Worm (Caenorhabditis elegans) whole organism, L1 larva: ENCODE results near the gene ant-1.4.

Source experiments
- F16B12.6 ChIP-seq: fragments of 150-350 bp; optimal IDR thresholded peaks from 2 replicates; lab custom pipeline; 2014; ENCODE audit warnings: missing biosample characterization, missing genetic modification characterization
- blmp-1 ChIP-seq: fragments of 150-350 bp; optimal IDR thresholded peaks from 2 replicates; lab custom pipeline; 2014; ENCODE audit warnings: missing biosample characterization, missing genetic modification characterization
- ceh-82 ChIP-seq, 3 experiments: fragments of 150-350 bp in 1 of 3; sonication (generic microtip) in 2 of 3; optimal IDR thresholded peaks; 2 replicates each; lab custom pipeline; 2014 to 2017; ENCODE audit warnings: missing biosample characterization in 3 of 3, missing genetic modification characterization in 3 of 3
- ceh-90 ChIP-seq: sonication (generic microtip); optimal IDR thresholded peaks from 2 replicates; lab custom pipeline; 2016; ENCODE audit warnings: missing genetic modification characterization, missing compliant biosample characterization
- dpl-1 ChIP-seq, 3 experiments: fragments of 150-350 bp in 2 of 3; sonication (generic microtip) in 1 of 3; optimal IDR thresholded peaks; 2 replicates each; lab custom pipeline; 2014 to 2017; ENCODE audit warnings: missing biosample characterization in 3 of 3, missing genetic modification characterization in 3 of 3, missing genetic modification reagents in 3 of 3
- efl-1 ChIP-seq, 4 experiments: fragments of 150-350 bp; optimal IDR thresholded peaks in 3 of 4; peaks in 1 of 4; 1 replicate in 1 of 4; 2 replicates in 3 of 4; lab custom pipeline; 2014; ENCODE audit warnings: missing biosample characterization in 2 of 4, missing genetic modification characterization in 2 of 4, missing genetic modification reagents in 2 of 4
- egl-13 ChIP-seq: sonication (generic microtip); optimal IDR thresholded peaks from 2 replicates; lab custom pipeline; 2016; ENCODE audit warnings: missing genotype, missing genetic modification reagents, missing genetic modification characterization, missing compliant biosample characterization
- elt-3 ChIP-seq, 6 experiments: fragments of 150-350 bp in 1 of 6; sonication (generic microtip); optimal IDR thresholded peaks; 2 replicates each; lab custom pipeline; 2017 to 2018; ENCODE audit warnings: missing biosample characterization in 6 of 6, missing genetic modification characterization in 6 of 6, inconsistent platforms in 1 of 6
- fkh-4 ChIP-seq: sonication (generic microtip); optimal IDR thresholded peaks from 2 replicates; lab custom pipeline; 2016; ENCODE audit warnings: missing compliant biosample characterization, missing genetic modification characterization, borderline replicate concordance
- fkh-8 ChIP-seq: sonication (generic microtip); optimal IDR thresholded peaks from 2 replicates; lab custom pipeline; 2016; ENCODE audit warnings: mild to moderate bottlenecking, missing genetic modification characterization, missing compliant biosample characterization
- fos-1 ChIP-seq: fragments of 150-350 bp; optimal IDR thresholded peaks from 2 replicates; lab custom pipeline; 2014; ENCODE audit warnings: missing biosample characterization, missing genetic modification characterization
- irx-1 ChIP-seq: sonication (generic microtip); optimal IDR thresholded peaks from 2 replicates; lab custom pipeline; 2016; ENCODE audit warnings: missing genetic modification characterization, missing compliant biosample characterization
- lin-13 ChIP-seq: fragments of 150-350 bp; optimal IDR thresholded peaks from 2 replicates; lab custom pipeline; 2014; ENCODE audit warnings: missing biosample characterization, missing genetic modification reagents, missing genetic modification characterization
- lin-14 ChIP-seq: fragments of 200-800 bp; sonication (Bioruptor generic); optimal IDR thresholded peaks from 2 replicates; lab custom pipeline; 2018; ENCODE audit warnings: mild to moderate bottlenecking, missing genetic modification characterization, moderate library complexity, missing compliant biosample characterization
- lin-35 ChIP-seq, 2 experiments: fragments of 150-350 bp; optimal IDR thresholded peaks; 2 replicates each; lab custom pipeline; 2014; ENCODE audit warnings: missing biosample characterization in 2 of 2, missing genetic modification characterization in 2 of 2, missing genetic modification reagents in 2 of 2
- lir-3 ChIP-seq: sonication (generic microtip); optimal IDR thresholded peaks from 2 replicates; lab custom pipeline; 2016; ENCODE audit warnings: mild to moderate bottlenecking, missing genetic modification characterization, moderate library complexity, missing compliant biosample characterization; ENCODE audit not compliant: poor library complexity
- lsy-2 ChIP-seq, 2 experiments: fragments of 150-350 bp; optimal IDR thresholded peaks; 2 replicates each; lab custom pipeline; 2014; ENCODE audit warnings: missing biosample characterization in 2 of 2, missing genetic modification characterization in 2 of 2
- mdl-1 ChIP-seq, 2 experiments: fragments of 150-350 bp; optimal IDR thresholded peaks; 2 replicates each; lab custom pipeline; 2014 to 2017; ENCODE audit warnings: missing biosample characterization in 2 of 2, missing genetic modification characterization in 2 of 2, inconsistent platforms in 1 of 2
- mep-1 ChIP-seq: fragments of 150-350 bp; optimal IDR thresholded peaks from 2 replicates; lab custom pipeline; 2014; ENCODE audit warnings: missing biosample characterization, missing genetic modification characterization
- nhr-19 ChIP-seq: fragments of 200-800 bp; sonication (Bioruptor generic); conservative IDR thresholded peaks from 2 replicates; pipeline ENCODE4 v1.3.6; 2022; ENCODE audit warnings: missing genetic modification characterization, missing compliant biosample characterization
- nhr-20 ChIP-seq: sonication (generic microtip); optimal IDR thresholded peaks from 2 replicates; lab custom pipeline; 2016; ENCODE audit warnings: mild to moderate bottlenecking, missing genetic modification characterization, missing compliant biosample characterization
- nhr-28 ChIP-seq: fragments of 150-350 bp; optimal IDR thresholded peaks from 2 replicates; lab custom pipeline; 2014; ENCODE audit warnings: missing biosample characterization, missing genetic modification characterization
- nhr-71 ChIP-seq: sonication (generic microtip); optimal IDR thresholded peaks from 2 replicates; lab custom pipeline; 2016; ENCODE audit warnings: mild to moderate bottlenecking, missing genetic modification characterization, moderate library complexity, missing compliant biosample characterization
- nhr-76 ChIP-seq: sonication (generic microtip); optimal IDR thresholded peaks from 2 replicates; lab custom pipeline; 2017; ENCODE audit warnings: missing biosample characterization, missing genetic modification characterization
- nhr-77 ChIP-seq: fragments of 150-350 bp; optimal IDR thresholded peaks from 2 replicates; lab custom pipeline; 2014; ENCODE audit warnings: missing biosample characterization, missing genetic modification characterization
- nhr-85 ChIP-seq: sonication (generic microtip); peaks from one replicate; lab custom pipeline; 2016; ENCODE audit warnings: missing genetic modification characterization, inconsistent platforms, missing compliant biosample characterization
- rnt-1 ChIP-seq: sonication (generic microtip); optimal IDR thresholded peaks from 2 replicates; lab custom pipeline; 2016; ENCODE audit warnings: mild to moderate bottlenecking, missing genetic modification characterization, moderate library complexity, missing compliant biosample characterization
- snpc-4 ChIP-seq: fragments of 150-350 bp; optimal IDR thresholded peaks from 2 replicates; lab custom pipeline; 2014; ENCODE audit warnings: missing biosample characterization, missing genetic modification characterization
- snu-23 ChIP-seq: sonication (generic microtip); optimal IDR thresholded peaks from 2 replicates; lab custom pipeline; 2016; ENCODE audit warnings: missing genetic modification characterization, missing compliant biosample characterization
- sox-4 ChIP-seq: sonication (generic microtip); optimal IDR thresholded peaks from 2 replicates; lab custom pipeline; 2016; ENCODE audit warnings: missing genetic modification characterization, missing compliant biosample characterization
- sptf-1 ChIP-seq: fragments of 150-350 bp; optimal IDR thresholded peaks from 2 replicates; lab custom pipeline; 2014; ENCODE audit warnings: missing biosample characterization, missing genetic modification characterization
- swsn-7 ChIP-seq: sonication (generic microtip); optimal IDR thresholded peaks from 2 replicates; lab custom pipeline; 2016; ENCODE audit warnings: missing genetic modification characterization, missing compliant biosample characterization
- tbx-2 ChIP-seq: sonication (generic microtip); optimal IDR thresholded peaks from 2 replicates; lab custom pipeline; 2016; ENCODE audit warnings: missing genetic modification characterization, missing compliant biosample characterization
- tlp-1 ChIP-seq: fragments of 150-350 bp; optimal IDR thresholded peaks from 2 replicates; lab custom pipeline; 2014; ENCODE audit warnings: missing biosample characterization, missing genetic modification characterization
- unc-130 ChIP-seq: fragments of 150-350 bp; optimal IDR thresholded peaks from 2 replicates; lab custom pipeline; 2017; ENCODE audit warnings: missing biosample characterization, missing genetic modification characterization, inconsistent platforms
- unc-98 ChIP-seq: fragments of 200-800 bp; sonication (Bioruptor generic); IDR thresholded peaks from 2 replicates; pipeline ENCODE4 v1.3.6; 2022; ENCODE audit warnings: missing genetic modification characterization, missing compliant biosample characterization
- zag-1 ChIP-seq: fragments of 150-350 bp; optimal IDR thresholded peaks from 2 replicates; lab custom pipeline; 2014; ENCODE audit warnings: missing biosample characterization, missing genetic modification characterization
- zip-4 ChIP-seq: fragments of 200-800 bp; sonication (Bioruptor generic); optimal IDR thresholded peaks from 2 replicates; lab custom pipeline; 2018; ENCODE audit warnings: mild to moderate bottlenecking, missing genetic modification characterization, moderate library complexity, missing compliant biosample characterization

Gene ant-1.4

DNA sequence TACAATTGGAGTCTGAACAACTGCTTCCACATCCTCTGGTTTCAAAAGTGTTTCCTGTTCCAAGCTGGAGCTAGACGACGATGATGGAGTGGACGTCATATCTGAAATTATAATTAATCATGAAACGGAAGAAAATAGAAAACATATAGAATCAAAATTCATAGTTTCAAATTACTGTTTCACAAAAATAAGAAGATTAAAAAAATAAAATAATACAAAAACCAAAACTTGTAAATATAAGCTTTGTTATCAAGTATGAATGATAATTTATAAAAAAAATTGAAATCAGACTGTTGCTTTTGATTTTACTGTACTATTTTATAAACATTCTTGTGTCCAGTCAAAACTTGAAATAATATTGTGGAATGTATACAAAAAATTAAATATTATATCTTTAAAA is 3.6 kb upstream of the ant-1.4 start, which contains the start of gene str-176:
Gene str-176, minus strand, starts transcription at position 101 of the 400 bp plus-strand sequence.
- TF ChIP-seq ceh-90 (no peak), lin-13 (GFP tag; lab: Kevin White, UChicago) (no peak), sox-4 (tag; lab: Kevin White, UChicago) (no peak), nhr-76 (tag; lab: Kevin White, UChicago) (no peak), fkh-4 (tag; lab: Kevin White, UChicago) (no peak), nhr-28 (tag; lab: Kevin White, UChicago) (no peak), zip-4 (GFP tag; lab: Kevin White, UChicago) (no peak), swsn-7 (tag; lab: Kevin White, UChicago) (no peak), snpc-4 (tag; lab: Kevin White, UChicago) (no peak), sptf-1 (no peak), egl-13 (tag; lab: Kevin White, UChicago) (no peak), lir-3 (no peak), mep-1 (no peak)

DNA sequence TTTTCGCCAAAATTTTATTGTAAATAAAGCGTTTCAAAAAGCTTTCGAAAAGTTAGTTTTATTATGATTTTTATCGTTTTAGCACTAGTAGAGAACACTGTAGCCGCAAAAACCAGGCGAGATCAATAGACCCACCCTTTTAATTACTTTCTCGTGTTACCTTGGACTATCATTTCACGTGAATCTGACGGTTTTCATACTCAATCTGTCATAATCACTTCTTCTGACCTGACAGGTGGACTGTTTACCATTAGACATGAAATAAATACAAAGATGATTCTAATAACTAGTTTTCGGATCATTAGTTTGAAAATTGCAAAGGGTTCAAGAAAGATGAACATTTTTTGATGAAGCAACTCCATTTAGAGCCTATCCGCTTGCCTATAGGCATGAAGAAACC is 3.0 kb upstream of the ant-1.4 start:
- TF ChIP-seq mdl-1 (tag; optimal IDR thresholded peaks at IDR 0.05; lab: Kevin White, UChicago) (peak in 1 of 2 experiments; percentile 57), nhr-77 (no peak), blmp-1 (tag; lab: Kevin White, UChicago) (peak; percentile 78), tlp-1 (tag; lab: Kevin White, UChicago) (no peak), elt-3 (tag; optimal IDR thresholded peaks at IDR 0.05; lab: Kevin White, UChicago) (peak in 5 of 6 experiments; percentile 44 to 85 (median 69)), snu-23 (peak; percentile 40), nhr-85 (tag; lab: Kevin White, UChicago) (peak; percentile 80), lin-14 (GFP tag; lab: Kevin White, UChicago) (peak; percentile 46), unc-130 (peak; percentile 37), nhr-71 (tag; lab: Kevin White, UChicago) (peak; percentile 47), dpl-1 (GFP tag; optimal IDR thresholded peaks at IDR 0.05; lab: Kevin White, UChicago) (no peak), tbx-2 (peak; percentile 57), nhr-19 (GFP tag; lab: Robert Waterston, UW) (peak; percentile 40), rnt-1 (tag; lab: Kevin White, UChicago) (no peak), egl-13 (tag; lab: Kevin White, UChicago) (no peak), fkh-4 (tag; lab: Kevin White, UChicago) (no peak), F16B12.6 (tag; lab: Kevin White, UChicago) (no peak), irx-1 (no peak), lin-35 (GFP tag; optimal IDR thresholded peaks at IDR 0.05; lab: Kevin White, UChicago) (peak in 1 of 2 experiments; percentile 56), ceh-82 (tag; optimal IDR thresholded peaks at IDR 0.05; lab: Kevin White, UChicago) (no peak), nhr-20 (tag; lab: Kevin White, UChicago) (peak; percentile 74), lsy-2 (tag; optimal IDR thresholded peaks at IDR 0.05; lab: Kevin White, UChicago) (peak in 1 of 2 experiments; percentile 2), fos-1 (no peak), efl-1 (optimal IDR thresholded peaks at IDR 0.05; lab: Kevin White, UChicago) (no peak), efl-1 (GFP tag; optimal IDR thresholded peaks at IDR 0.05 in 1 of 2; lab: Kevin White, UChicago) (no peak)

DNA sequence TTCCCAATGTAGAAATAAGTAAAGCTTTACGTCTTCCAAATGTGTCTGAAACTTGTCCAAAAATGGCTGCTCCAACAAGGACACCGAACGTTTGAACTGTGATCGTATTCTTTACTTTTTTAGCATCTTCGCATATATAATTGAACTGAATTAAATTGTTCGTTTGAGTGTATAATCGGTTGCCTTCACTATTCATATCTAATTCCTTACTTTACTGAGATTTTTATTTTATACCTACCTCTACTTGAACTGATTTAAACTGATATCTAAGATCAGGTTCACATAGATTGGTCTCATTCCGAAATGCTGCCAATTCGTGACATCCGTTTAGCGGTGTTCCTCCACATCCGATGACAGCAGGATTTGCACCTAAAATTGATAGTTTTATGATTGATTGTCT is 2.3 kb upstream of the ant-1.4 start:
- no peak for TF ChIP-seq zag-1 (tag; lab: Kevin White, UChicago)
- TF ChIP-seq efl-1 (optimal IDR thresholded peaks at IDR 0.05; lab: Kevin White, UChicago) = no peak
- TF ChIP-seq efl-1 (GFP tag; optimal IDR thresholded peaks at IDR 0.05 in 1 of 2; lab: Kevin White, UChicago) = peak in 1 of 2 experiments; percentile 52

DNA sequence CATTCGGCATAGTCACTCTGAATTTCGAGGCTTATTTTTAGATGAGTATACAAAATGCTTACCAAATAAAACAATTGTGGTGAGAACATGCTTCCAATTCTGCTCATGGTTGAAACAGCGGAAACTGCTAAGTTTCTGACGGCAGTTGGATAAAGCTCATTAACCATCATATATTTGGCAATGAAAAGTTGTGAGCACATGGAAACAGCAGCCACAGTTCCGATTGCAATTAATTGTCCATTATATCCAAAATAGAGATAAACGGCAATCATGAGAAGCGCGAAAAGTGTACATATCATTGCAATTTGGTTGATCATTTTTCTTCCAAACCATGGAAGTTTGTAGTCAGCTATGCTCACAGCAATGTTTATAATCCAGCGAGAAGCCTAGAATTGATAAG is 1.1 kb upstream of the ant-1.4 start:
- TF ChIP-seq fkh-8 (no peak), efl-1 (optimal IDR thresholded peaks at IDR 0.05; lab: Kevin White, UChicago) (no peak), efl-1 (GFP tag; optimal IDR thresholded peaks at IDR 0.05 in 1 of 2; lab: Kevin White, UChicago) (peak in 1 of 2 experiments; percentile 7), tbx-2 (no peak), nhr-28 (tag; lab: Kevin White, UChicago) (no peak), unc-98 (no peak)
